Fruit fly (Drosophila melanogaster) whole organism, embryonic: ENCODE data around the gene CG42638.
A peak's percentile ranks its signal among the peaks of the same experiment; 100 is the strongest.

Source experiments
- Ada2b ChIP-seq: fragments of 200-800 bp; sonication (Bioruptor generic); IDR thresholded peaks from 2 replicates; pipeline ENCODE4 v1.3.6; 2022; ENCODE audit warnings: missing biosample characterization, missing genetic modification characterization
- Adf1 ChIP-seq: fragments of 200-800 bp; sonication (Bioruptor generic); IDR thresholded peaks from 2 replicates; pipeline ENCODE4 v1.3.6; 2022; ENCODE audit warnings: missing biosample characterization, missing genetic modification characterization
- Bgb ChIP-seq: fragments of 200-800 bp; sonication (Bioruptor generic); IDR thresholded peaks from 2 replicates; pipeline ENCODE4 v1.3.6; 2022; ENCODE audit warnings: missing biosample characterization, missing genetic modification characterization; ENCODE audit not compliant: partially characterized antibody
- Bteb2 ChIP-seq: fragments of 200-800 bp; sonication (Bioruptor generic); optimal IDR thresholded peaks from 2 replicates; lab custom pipeline; 2016; ENCODE audit warnings: missing biosample characterization, missing genetic modification characterization
- CG10462 ChIP-seq: fragments of 200-800 bp; sonication (Bioruptor generic); optimal IDR thresholded peaks from 2 replicates; lab custom pipeline; 2016; ENCODE audit warnings: missing biosample characterization, missing genetic modification characterization
- CG10543 ChIP-seq: fragments of 200-800 bp; sonication (Bioruptor generic); optimal IDR thresholded peaks from 3 replicates; lab custom pipeline; 2017; ENCODE audit warnings: missing biosample characterization, mild to moderate bottlenecking, missing genetic modification characterization, moderate library complexity
- CG10979 ChIP-seq: fragments of 200-800 bp; sonication (Bioruptor generic); optimal IDR thresholded peaks from 2 replicates; lab custom pipeline; 2018; ENCODE audit warnings: missing biosample characterization, mild to moderate bottlenecking, missing genetic modification characterization, moderate library complexity
- CG11085 ChIP-seq: fragments of 200-800 bp; sonication (Bioruptor generic); IDR thresholded peaks from 2 replicates; pipeline ENCODE4 v1.3.6; 2022; ENCODE audit warnings: missing biosample characterization, missing genetic modification characterization
- CG13123 ChIP-seq: fragments of 200-800 bp; sonication (Bioruptor generic); optimal IDR thresholded peaks from 2 replicates; lab custom pipeline; 2016; ENCODE audit warnings: missing biosample characterization, missing genetic modification characterization
- CG13894 ChIP-seq: fragments of 200-800 bp; sonication (Bioruptor generic); optimal IDR thresholded peaks from 3 replicates; lab custom pipeline; 2018; ENCODE audit warnings: missing biosample characterization, mild to moderate bottlenecking, missing genetic modification characterization, moderate library complexity
- CG14710 ChIP-seq: fragments of 200-800 bp; sonication (Bioruptor generic); optimal IDR thresholded peaks from 3 replicates; lab custom pipeline; 2019; ENCODE audit warnings: missing biosample characterization, mild to moderate bottlenecking, missing genetic modification characterization, moderate library complexity
- CG15269 ChIP-seq: fragments of 200-800 bp; sonication (Bioruptor generic); optimal IDR thresholded peaks from 2 replicates; lab custom pipeline; 2018; ENCODE audit warnings: missing biosample characterization, mild to moderate bottlenecking, missing genetic modification characterization, moderate library complexity
- CG32532 ChIP-seq: fragments of 200-800 bp; sonication (Bioruptor generic); IDR thresholded peaks from 2 replicates; pipeline ENCODE4 v1.3.6; 2022; ENCODE audit warnings: missing biosample characterization, missing genetic modification characterization
- CG5953 ChIP-seq: fragments of 200-800 bp; sonication (Bioruptor generic); IDR thresholded peaks from 2 replicates; pipeline ENCODE4 v1.3.6; 2022; ENCODE audit warnings: missing biosample characterization, missing genetic modification characterization
- CG6175 ChIP-seq: fragments of 200-800 bp; sonication (Bioruptor generic); IDR thresholded peaks from 3 replicates; pipeline ENCODE4 v1.3.6; 2022; ENCODE audit warnings: missing biosample characterization, missing genetic modification characterization
- CG6813 ChIP-seq: fragments of 200-800 bp; sonication (Bioruptor generic); optimal IDR thresholded peaks from 2 replicates; lab custom pipeline; 2017; ENCODE audit warnings: missing biosample characterization, missing genetic modification characterization, mild to moderate bottlenecking, moderate library complexity, missing genetic modification reagents
- CG7745 ChIP-seq: fragments of 200-800 bp; sonication (Bioruptor generic); optimal IDR thresholded peaks from 2 replicates; lab custom pipeline; 2018; ENCODE audit warnings: missing biosample characterization, mild to moderate bottlenecking, missing genetic modification characterization, moderate library complexity
- CG7839 ChIP-seq: fragments of 200-800 bp; sonication (Bioruptor generic); optimal IDR thresholded peaks from 3 replicates; lab custom pipeline; 2018; ENCODE audit warnings: missing biosample characterization, mild to moderate bottlenecking, missing genetic modification characterization, moderate library complexity
- CG8478 ChIP-seq: fragments of >200 bp; optimal IDR thresholded peaks from 2 replicates; lab custom pipeline; 2018
- CkIIα-i1 ChIP-seq: fragments of 200-800 bp; sonication (Bioruptor generic); IDR thresholded peaks from 2 replicates; pipeline ENCODE4 v1.3.6; 2022; ENCODE audit warnings: missing biosample characterization, missing genetic modification characterization
- Dad ChIP-seq: fragments of 200-800 bp; sonication (Bioruptor generic); optimal IDR thresholded peaks from 3 replicates; lab custom pipeline; 2016; ENCODE audit warnings: missing biosample characterization, missing genetic modification characterization
- Dref ChIP-seq: fragments of 200-800 bp; sonication (Bioruptor generic); IDR thresholded peaks from 2 replicates; pipeline ENCODE4 v1.3.6; 2022; ENCODE audit warnings: missing biosample characterization, missing genetic modification characterization
- Ets97D ChIP-seq: fragments of 200-800 bp; sonication (Bioruptor generic); optimal IDR thresholded peaks from 3 replicates; lab custom pipeline; 2016; ENCODE audit warnings: missing biosample characterization, missing genetic modification characterization
- Gsc ChIP-seq: fragments of 200-800 bp; sonication (Bioruptor generic); IDR thresholded peaks from 2 replicates; pipeline ENCODE4 v1.3.6; 2022; ENCODE audit warnings: missing biosample characterization, missing genetic modification characterization
- Kr ChIP-seq: fragments of 200-800 bp; sonication (Bioruptor generic); optimal IDR thresholded peaks from 2 replicates; lab custom pipeline; 2017; ENCODE audit warnings: missing biosample characterization, mild to moderate bottlenecking, missing genetic modification characterization
- Lim3 ChIP-seq: fragments of 200-800 bp; sonication (Bioruptor generic); IDR thresholded peaks from 2 replicates; pipeline ENCODE4 v1.3.6; 2022; ENCODE audit warnings: missing biosample characterization, missing genetic modification characterization
- Meics ChIP-seq: fragments of 200-800 bp; sonication (Bioruptor generic); optimal IDR thresholded peaks from 2 replicates; lab custom pipeline; 2017; ENCODE audit warnings: missing biosample characterization, mild to moderate bottlenecking, missing genetic modification characterization
- PHDP ChIP-seq: fragments of 200-800 bp; sonication (Bioruptor generic); optimal IDR thresholded peaks from 3 replicates; lab custom pipeline; 2018; ENCODE audit warnings: missing biosample characterization, mild to moderate bottlenecking, missing genetic modification characterization, moderate library complexity
- Pdp1 ChIP-seq, 2 experiments: fragments of 200-800 bp; sonication (Bioruptor generic); optimal IDR thresholded peaks; 3 replicates each; lab custom pipeline; 2016; ENCODE audit warnings: missing biosample characterization in 2 of 2, missing genetic modification characterization in 2 of 2, mild to moderate bottlenecking in 1 of 2, moderate library complexity in 1 of 2
- Sox100B ChIP-seq: fragments of 200-800 bp; sonication (Bioruptor generic); optimal IDR thresholded peaks from 3 replicates; lab custom pipeline; 2018; ENCODE audit warnings: missing biosample characterization, mild to moderate bottlenecking, missing genetic modification characterization
- ab ChIP-seq: fragments of 200-800 bp; sonication (Bioruptor generic); optimal IDR thresholded peaks from 2 replicates; lab custom pipeline; 2016; ENCODE audit warnings: missing biosample characterization, missing genetic modification characterization
- cas ChIP-seq: fragments of 200-800 bp; sonication (Bioruptor generic); IDR thresholded peaks from 2 replicates; pipeline ENCODE4 v1.3.6; 2022; ENCODE audit warnings: missing biosample characterization, missing genetic modification characterization
- cg ChIP-seq: fragments of 200-800 bp; sonication (Bioruptor generic); optimal IDR thresholded peaks from 3 replicates; lab custom pipeline; 2019; ENCODE audit warnings: missing biosample characterization, mild to moderate bottlenecking, missing genetic modification characterization, moderate library complexity
- chm ChIP-seq: fragments of 200-800 bp; sonication (Bioruptor generic); IDR thresholded peaks from 2 replicates; pipeline ENCODE4 v1.3.6; 2022; ENCODE audit warnings: missing biosample characterization, missing genetic modification characterization
- ci ChIP-seq: fragments of 200-800 bp; sonication (Bioruptor generic); IDR thresholded peaks from 3 replicates; pipeline ENCODE4 v1.3.6; 2022; ENCODE audit warnings: missing biosample characterization, missing genetic modification characterization
- fd64A ChIP-seq: fragments of 200-800 bp; sonication (Bioruptor generic); optimal IDR thresholded peaks from 3 replicates; lab custom pipeline; 2018; ENCODE audit warnings: missing biosample characterization, mild to moderate bottlenecking, missing genetic modification characterization
- gsb-n ChIP-seq: fragments of 200-800 bp; sonication (Bioruptor generic); optimal IDR thresholded peaks from 3 replicates; lab custom pipeline; 2018; ENCODE audit warnings: missing biosample characterization, mild to moderate bottlenecking, missing genetic modification characterization
- hb ChIP-seq: fragments of 200-800 bp; sonication (Bioruptor generic); IDR thresholded peaks from 3 replicates; pipeline ENCODE4 v1.3.6; 2022; ENCODE audit warnings: missing biosample characterization, missing genetic modification characterization; ENCODE audit not compliant: partially characterized antibody
- inv ChIP-seq: fragments of 200-800 bp; sonication (Bioruptor generic); IDR thresholded peaks from 2 replicates; pipeline ENCODE4 v1.3.6; 2022; ENCODE audit warnings: missing biosample characterization, missing genetic modification characterization; ENCODE audit not compliant: partially characterized antibody
- jing ChIP-seq: fragments of 200-800 bp; sonication (Bioruptor generic); optimal IDR thresholded peaks from 2 replicates; lab custom pipeline; 2018; ENCODE audit warnings: missing biosample characterization, mild to moderate bottlenecking, missing genetic modification characterization
- kah ChIP-seq: fragments of 200-800 bp; sonication (Bioruptor generic); optimal IDR thresholded peaks from 2 replicates; lab custom pipeline; 2018; ENCODE audit warnings: missing biosample characterization, mild to moderate bottlenecking, missing genetic modification characterization
- prd ChIP-seq, 3 experiments: fragments of >200 bp in 2 of 3; fragments of 200-800 bp in 1 of 3; sonication (Bioruptor generic) in 1 of 3; optimal IDR thresholded peaks in 2 of 3; IDR thresholded peaks in 1 of 3; 2 replicates in 2 of 3; 3 replicates in 1 of 3; pipeline versions ENCODE4 v1.3.6 to Lab custom; 2017 to 2022; ENCODE audit warnings: missing biosample characterization in 1 of 3, missing genetic modification characterization in 1 of 3
- schlank ChIP-seq: fragments of 200-800 bp; sonication (Bioruptor generic); optimal IDR thresholded peaks from 2 replicates; lab custom pipeline; 2018; ENCODE audit warnings: missing biosample characterization, mild to moderate bottlenecking, missing genetic modification characterization
- scrt ChIP-seq: fragments of 200-800 bp; sonication (Bioruptor generic); optimal IDR thresholded peaks from 2 replicates; lab custom pipeline; 2018; ENCODE audit warnings: missing biosample characterization, mild to moderate bottlenecking, missing genetic modification characterization, moderate library complexity
- sens ChIP-seq: fragments of 200-800 bp; sonication (Bioruptor generic); peaks from one replicate; lab custom pipeline; 2016; ENCODE audit warnings: missing biosample characterization, missing genetic modification characterization
- sens-2 ChIP-seq: fragments of 200-800 bp; sonication (Bioruptor generic); IDR thresholded peaks from 2 replicates; pipeline ENCODE4 v1.3.6; 2022; ENCODE audit warnings: missing biosample characterization, missing genetic modification characterization
- shn ChIP-seq: fragments of 200-800 bp; sonication (Bioruptor generic); optimal IDR thresholded peaks from 3 replicates; lab custom pipeline; 2016; ENCODE audit warnings: missing biosample characterization, missing genetic modification characterization
- slp2 ChIP-seq: fragments of 200-800 bp; sonication (Bioruptor generic); optimal IDR thresholded peaks from 2 replicates; lab custom pipeline; 2016; ENCODE audit warnings: missing biosample characterization, missing genetic modification characterization
- tx ChIP-seq: fragments of 200-800 bp; sonication (Bioruptor generic); optimal IDR thresholded peaks from 2 replicates; lab custom pipeline; 2016; ENCODE audit warnings: missing biosample characterization, missing genetic modification characterization
- yki ChIP-seq: fragments of >200 bp; optimal IDR thresholded peaks from 3 replicates; lab custom pipeline; 2018

CG42638 gene

dm6 chr3L:19794203-19794802 is 44.8 kb upstream of the CG42638 start (continued):
- TF ChIP-seq schlank (tag; lab: Kevin White, UChicago) (peak; percentile 75), Sox100B (GFP tag; lab: Kevin White, UChicago) (peak; percentile 94), CG10543 (GFP tag; lab: Kevin White, UChicago) (peak; percentile 96), slp2 (peak; percentile 73), chm (GFP tag; lab: Robert Waterston, UW) (peak; percentile 51; the same call in 1 of the 2 replicates), sens (GFP tag; lab: Kevin White, UChicago) (peak; percentile 97), Meics (GFP tag; lab: Kevin White, UChicago) (peak; percentile 94), tx (GFP tag; lab: Kevin White, UChicago) (peak; percentile 68), Ets97D (GFP tag; lab: Kevin White, UChicago) (peak; percentile 44), Ada2b (GFP tag; lab: Robert Waterston, UW) (peak; percentile 69), cg (peak; percentile 87), CG8478 (no peak), Bgb (GFP tag; lab: Robert Waterston, UW) (peak; percentile 57), CG5953 (GFP tag; lab: Robert Waterston, UW) (0 out of 2 replicates have a peak, but pooled peaks have one; percentile 26), hb (no peak), CG6813 (peak; percentile 82), Kr (GFP tag; lab: Kevin White, UChicago) (no peak), CG7839 (tag; lab: Kevin White, UChicago) (peak; percentile 91), PHDP (tag; lab: Kevin White, UChicago) (peak; percentile 87), Bteb2 (GFP tag; lab: Kevin White, UChicago) (peak; percentile 74), sens-2 (peak; percentile 55), inv (GFP tag; lab: Robert Waterston, UW) (peak; percentile 42), kah (GFP tag; lab: Kevin White, UChicago) (peak; percentile 69), CG15269 (tag; lab: Kevin White, UChicago) (peak; percentile 91), jing (GFP tag; lab: Kevin White, UChicago) (peak; percentile 67), CG13123 (GFP tag; lab: Kevin White, UChicago) (peak; percentile 30), Adf1 (peak; percentile 56), CG10462 (peak; percentile 69), yki (no peak), Dref (no peak; the same call in 1 of the 2 replicates), CG11085 (GFP tag; lab: Robert Waterston, UW) (0 out of 2 replicates have a peak, but pooled peaks have one; percentile 31), ab (GFP tag; lab: Kevin White, UChicago) (peak; percentile 64), Pdp1 (GFP tag; optimal IDR thresholded peaks at IDR 0.05; lab: Kevin White, UChicago) (peak; percentile 65 to 84), gsb-n (tag; lab: Kevin White, UChicago) (peak; percentile 44), CG13894 (tag; lab: Kevin White, UChicago) (no peak), scrt (GFP tag; lab: Kevin White, UChicago) (peak; percentile 76), CG7745 (tag; lab: Kevin White, UChicago) (no peak), CG10979 (peak; percentile 81), cas (GFP tag; lab: Robert Waterston, UW) (0 out of 2 replicates have a peak, but pooled peaks have one; percentile 31), CkIIα-i1 (no peak), shn (GFP tag; lab: Kevin White, UChicago) (peak; percentile 74), CG14710 (tag; lab: Kevin White, UChicago) (peak; percentile 77), CG32532 (GFP tag; lab: Robert Waterston, UW) (peak; percentile 83), prd (optimal IDR thresholded peaks at IDR 0.05; lab: Kevin White, UChicago) (no peak), prd (GFP tag; IDR thresholded peaks at IDR 0.05; lab: Robert Waterston, UW) (peak; percentile 72; the same call in 2 of the 3 replicates), ci (GFP tag; lab: Robert Waterston, UW) (peak; percentile 85), CG6175 (GFP tag; lab: Robert Waterston, UW) (peak; percentile 66; the same call in 2 of the 3 replicates), Dad (GFP tag; lab: Kevin White, UChicago) (peak; percentile 35), fd64A (GFP tag; lab: Kevin White, UChicago) (peak; percentile 55), Gsc (no peak), Lim3 (no peak)
